Fruit fly (Drosophila melanogaster) whole organism, prepupa: ENCODE measurements around the gene MED14.

Experiments
- Blimp-1 ChIP-seq: fragments of 200-800 bp; sonication (Bioruptor generic); optimal IDR thresholded peaks from 3 replicates; lab custom pipeline; 2017; ENCODE audit warnings: missing biosample characterization, missing genetic modification characterization, mild to moderate bottlenecking, moderate library complexity, missing genetic modification reagents
- CG10631 ChIP-seq: fragments of 200-800 bp; sonication (Bioruptor generic); optimal IDR thresholded peaks from 2 replicates; lab custom pipeline; 2016; ENCODE audit warnings: missing biosample characterization, missing genetic modification characterization
- CG10669 ChIP-seq: fragments of 200-800 bp; sonication (Bioruptor generic); optimal IDR thresholded peaks from 3 replicates; lab custom pipeline; 2018; ENCODE audit warnings: missing biosample characterization, mild to moderate bottlenecking, missing genetic modification characterization, moderate library complexity
- CG11902 ChIP-seq: fragments of 200-800 bp; sonication (Bioruptor generic); optimal IDR thresholded peaks from 3 replicates; lab custom pipeline; 2016; ENCODE audit warnings: missing biosample characterization, missing genetic modification characterization
- CG15336 ChIP-seq: fragments of 200-800 bp; sonication (Bioruptor generic); IDR thresholded peaks from 2 replicates; pipeline ENCODE4 v1.3.6; 2022; ENCODE audit warnings: missing biosample characterization, missing genetic modification characterization
- CG1621 ChIP-seq: fragments of 200-800 bp; sonication (Bioruptor generic); optimal IDR thresholded peaks from 3 replicates; lab custom pipeline; 2018; ENCODE audit warnings: missing biosample characterization, mild to moderate bottlenecking, missing genetic modification characterization
- CG16779 ChIP-seq: fragments of 200-800 bp; sonication (Bioruptor generic); optimal IDR thresholded peaks from 3 replicates; lab custom pipeline; 2017; ENCODE audit warnings: missing biosample characterization, mild to moderate bottlenecking, missing genetic modification characterization
- CG31627 ChIP-seq: fragments of 200-800 bp; sonication (Bioruptor generic); optimal IDR thresholded peaks from 3 replicates; lab custom pipeline; 2016; ENCODE audit warnings: missing biosample characterization, missing genetic modification characterization
- CG32006 ChIP-seq: fragments of 200-800 bp; sonication (Bioruptor generic); optimal IDR thresholded peaks from 3 replicates; lab custom pipeline; 2017; ENCODE audit warnings: missing biosample characterization, mild to moderate bottlenecking, missing genetic modification characterization
- CG34406 ChIP-seq: fragments of 200-800 bp; sonication (Bioruptor generic); optimal IDR thresholded peaks from 3 replicates; lab custom pipeline; 2016; ENCODE audit warnings: missing biosample characterization, missing genetic modification characterization
- CG3919 ChIP-seq: fragments of 200-800 bp; sonication (Bioruptor generic); optimal IDR thresholded peaks from 3 replicates; lab custom pipeline; 2016; ENCODE audit warnings: missing biosample characterization, missing genetic modification characterization
- CG6163 ChIP-seq: fragments of 200-800 bp; sonication (Bioruptor generic); IDR thresholded peaks from 3 replicates; pipeline ENCODE4 v1.3.6; 2022; ENCODE audit warnings: missing biosample characterization, missing genetic modification characterization
- CG6276 ChIP-seq: fragments of 200-800 bp; sonication (Bioruptor generic); optimal IDR thresholded peaks from 2 replicates; lab custom pipeline; 2017; ENCODE audit warnings: missing biosample characterization, mild to moderate bottlenecking, missing genetic modification characterization
- CG6808 ChIP-seq: fragments of 200-800 bp; sonication (Bioruptor generic); optimal IDR thresholded peaks from 3 replicates; lab custom pipeline; 2017; ENCODE audit warnings: missing biosample characterization, missing genetic modification characterization, mild to moderate bottlenecking, moderate library complexity, missing genetic modification reagents
- CG7368 ChIP-seq: fragments of 200-800 bp; sonication (Bioruptor generic); optimal IDR thresholded peaks from 3 replicates; lab custom pipeline; 2016; ENCODE audit warnings: missing biosample characterization, missing genetic modification characterization
- CG8319 ChIP-seq: fragments of 200-800 bp; sonication (Bioruptor generic); optimal IDR thresholded peaks from 3 replicates; lab custom pipeline; 2016; ENCODE audit warnings: missing biosample characterization, missing genetic modification characterization
- CG8632 ChIP-seq: fragments of 200-800 bp; sonication (Bioruptor generic); optimal IDR thresholded peaks from 3 replicates; lab custom pipeline; 2016; ENCODE audit warnings: missing biosample characterization, missing genetic modification characterization
- CG9139 ChIP-seq: fragments of 200-800 bp; sonication (Bioruptor generic); optimal IDR thresholded peaks from 3 replicates; lab custom pipeline; 2017; ENCODE audit warnings: missing biosample characterization, mild to moderate bottlenecking, missing genetic modification characterization
- Eip75B ChIP-seq: fragments of 200-800 bp; sonication (Bioruptor generic); optimal IDR thresholded peaks from 3 replicates; lab custom pipeline; 2016; ENCODE audit warnings: missing biosample characterization, missing genetic modification characterization
- Eip78C ChIP-seq: fragments of 200-800 bp; sonication (Bioruptor generic); peaks from one replicate; lab custom pipeline; 2016; ENCODE audit warnings: missing biosample characterization, missing genetic modification characterization
- Ets21C ChIP-seq: fragments of 200-800 bp; sonication (Bioruptor generic); optimal IDR thresholded peaks from 3 replicates; lab custom pipeline; 2016; ENCODE audit warnings: missing biosample characterization, missing genetic modification characterization
- Ets96B ChIP-seq: fragments of 200-800 bp; optimal IDR thresholded peaks from 2 replicates; lab custom pipeline; 2019; ENCODE audit warnings: missing biosample characterization, mild to moderate bottlenecking, missing genetic modification characterization, moderate library complexity
- Gug ChIP-seq: fragments of 200-800 bp; sonication (Bioruptor generic); IDR thresholded peaks from 2 replicates; pipeline ENCODE4 v1.3.6; 2022; ENCODE audit warnings: missing biosample characterization, missing genetic modification characterization
- Hr38 ChIP-seq: sonication (Bioruptor generic); optimal IDR thresholded peaks from 2 replicates; lab custom pipeline; 2016; ENCODE audit warnings: missing biosample characterization, missing genetic modification characterization
- Hr39 ChIP-seq: fragments of 200-800 bp; sonication (Bioruptor generic); optimal IDR thresholded peaks from 2 replicates; lab custom pipeline; 2016; ENCODE audit warnings: missing biosample characterization, missing genetic modification characterization
- Hr4 ChIP-seq: fragments of 200-800 bp; sonication (Bioruptor generic); optimal IDR thresholded peaks from 3 replicates; lab custom pipeline; 2016; ENCODE audit warnings: missing biosample characterization, missing genetic modification characterization
- Lpt ChIP-seq: fragments of 200-800 bp; sonication (Bioruptor generic); optimal IDR thresholded peaks from 3 replicates; lab custom pipeline; 2016; ENCODE audit warnings: missing biosample characterization, missing genetic modification characterization
- Met ChIP-seq: fragments of 200-800 bp; sonication (Bioruptor generic); optimal IDR thresholded peaks from 3 replicates; lab custom pipeline; 2016; ENCODE audit warnings: missing biosample characterization, missing genetic modification characterization
- OdsH ChIP-seq: fragments of 200-800 bp; sonication (Bioruptor generic); optimal IDR thresholded peaks from 3 replicates; lab custom pipeline; 2016; ENCODE audit warnings: missing biosample characterization, missing genetic modification characterization
- Smox ChIP-seq: fragments of 200-800 bp; sonication (Bioruptor generic); optimal IDR thresholded peaks from 3 replicates; lab custom pipeline; 2016; ENCODE audit warnings: missing biosample characterization, missing genetic modification characterization
- Sox102F ChIP-seq: fragments of 200-800 bp; sonication (Bioruptor generic); optimal IDR thresholded peaks from 2 replicates; lab custom pipeline; 2016; ENCODE audit warnings: missing biosample characterization, mild to moderate bottlenecking, missing genetic modification characterization
- Sox14 ChIP-seq: fragments of 200-800 bp; sonication (Bioruptor generic); optimal IDR thresholded peaks from 3 replicates; lab custom pipeline; 2016; ENCODE audit warnings: missing biosample characterization, missing genetic modification characterization
- Sox15 ChIP-seq: fragments of 200-800 bp; sonication (Bioruptor generic); optimal IDR thresholded peaks from 3 replicates; lab custom pipeline; 2016; ENCODE audit warnings: missing biosample characterization, missing genetic modification characterization
- dac ChIP-seq: fragments of 200-800 bp; sonication (Bioruptor generic); optimal IDR thresholded peaks from 2 replicates; lab custom pipeline; 2017; ENCODE audit warnings: missing biosample characterization, mild to moderate bottlenecking, missing genetic modification characterization
- dsx ChIP-seq: fragments of 200-800 bp; optimal IDR thresholded peaks from 3 replicates; lab custom pipeline; 2019; ENCODE audit warnings: missing biosample characterization, mild to moderate bottlenecking, missing genetic modification characterization, moderate library complexity; ENCODE audit not compliant: poor library complexity, severe bottlenecking
- eg ChIP-seq: fragments of 200-800 bp; sonication (Bioruptor generic); IDR thresholded peaks from 3 replicates; pipeline ENCODE4 v1.3.6; 2022; ENCODE audit warnings: missing biosample characterization, missing genetic modification characterization
- esn ChIP-seq: fragments of 200-800 bp; sonication (Bioruptor generic); optimal IDR thresholded peaks from 2 replicates; lab custom pipeline; 2016; ENCODE audit warnings: missing biosample characterization, mild to moderate bottlenecking, missing genetic modification characterization, moderate library complexity
- fd59A ChIP-seq: fragments of 200-800 bp; sonication (Bioruptor generic); optimal IDR thresholded peaks from 2 replicates; lab custom pipeline; 2017; ENCODE audit warnings: missing biosample characterization, mild to moderate bottlenecking, missing genetic modification characterization, missing genetic modification reagents
- fd85E ChIP-seq: fragments of 200-800 bp; sonication (Bioruptor generic); optimal IDR thresholded peaks from 3 replicates; lab custom pipeline; 2016; ENCODE audit warnings: missing biosample characterization, missing genetic modification characterization
- fkh ChIP-seq: fragments of 200-800 bp; sonication (Bioruptor generic); optimal IDR thresholded peaks from 3 replicates; lab custom pipeline; 2017; ENCODE audit warnings: missing biosample characterization, mild to moderate bottlenecking, missing genetic modification characterization, moderate library complexity
- net ChIP-seq: fragments of 200-800 bp; sonication (Bioruptor generic); optimal IDR thresholded peaks from 3 replicates; lab custom pipeline; 2016; ENCODE audit warnings: missing biosample characterization, missing genetic modification characterization
- pdm3 ChIP-seq: fragments of 200-800 bp; sonication (Bioruptor generic); optimal IDR thresholded peaks from 3 replicates; lab custom pipeline; 2016; ENCODE audit warnings: missing biosample characterization, missing genetic modification characterization
- salr ChIP-seq, 2 experiments: fragments of 200-800 bp; sonication (Bioruptor generic); optimal IDR thresholded peaks; 3 replicates each; lab custom pipeline; 2016 to 2018; ENCODE audit warnings: missing biosample characterization in 2 of 2, missing genetic modification characterization in 2 of 2, mild to moderate bottlenecking in 1 of 2
- spab ChIP-seq: fragments of 200-800 bp; sonication (Bioruptor generic); optimal IDR thresholded peaks from 2 replicates; lab custom pipeline; 2017; ENCODE audit warnings: missing biosample characterization, mild to moderate bottlenecking, missing genetic modification characterization, missing genetic modification reagents
- ss ChIP-seq, 2 experiments: fragments of 200-800 bp; sonication (Bioruptor generic); optimal IDR thresholded peaks; 2 replicates in 1 of 2; 3 replicates in 1 of 2; lab custom pipeline; 2017 to 2018; ENCODE audit warnings: mild to moderate bottlenecking in 2 of 2, missing biosample characterization in 2 of 2, missing genetic modification characterization in 2 of 2, moderate library complexity in 1 of 2
- svp ChIP-seq: fragments of 200-800 bp; sonication (Bioruptor generic); peaks from one replicate; lab custom pipeline; 2016; ENCODE audit warnings: missing biosample characterization, missing genetic modification characterization
- vri ChIP-seq: fragments of 200-800 bp; sonication (Bioruptor generic); optimal IDR thresholded peaks from 3 replicates; lab custom pipeline; 2016; ENCODE audit warnings: missing biosample characterization, mild to moderate bottlenecking, missing genetic modification characterization

Gene MED14

dm6 chr3L:629353-629915 is 36.4 kb downstream of the MED14 start:
- TF ChIP-seq Sox14 (GFP tag; lab: Kevin White, UChicago) (peak; percentile 12), dsx (GFP tag; lab: Kevin White, UChicago) (peak; percentile 23), Lpt (peak; percentile 29), eg (GFP tag; lab: Robert Waterston, UW) (peak; percentile 57; the same call in 1 of the 3 replicates), OdsH (GFP tag; lab: Kevin White, UChicago) (no peak), CG15336 (GFP tag; lab: Robert Waterston, UW) (0 out of 2 replicates have a peak, but pooled peaks have one; percentile 21), ss (GFP tag; optimal IDR thresholded peaks at IDR 0.05; lab: Kevin White, UChicago) (peak in 1 of 2 experiments; percentile 66), fkh (GFP tag; lab: Kevin White, UChicago) (peak; percentile 94), svp (GFP tag; lab: Kevin White, UChicago) (no peak)

- TF ChIP-seq Eip75B (GFP tag; lab: Kevin White, UChicago) (peak; percentile 21), Ets96B (tag; lab: Kevin White, UChicago) (no peak), CG10669 (GFP tag; lab: Kevin White, UChicago) (peak; percentile 8), Sox15 (no peak), CG15336 (GFP tag; lab: Robert Waterston, UW) (no peak), Gug (GFP tag; lab: Robert Waterston, UW) (no peak), CG7368 (GFP tag; lab: Kevin White, UChicago) (peak; percentile 16), CG9139 (peak; percentile 5), Smox (peak; percentile 45), CG8319 (GFP tag; lab: Kevin White, UChicago) (no peak), Hr38 (no peak), OdsH (GFP tag; lab: Kevin White, UChicago) (peak; percentile 48), Hr4 (GFP tag; lab: Kevin White, UChicago) (peak; percentile 60), CG6276 (GFP tag; lab: Kevin White, UChicago) (peak; percentile 6), pdm3 (GFP tag; lab: Kevin White, UChicago) (peak; percentile 39), Eip78C (GFP tag; lab: Kevin White, UChicago) (peak; percentile 74), CG32006 (GFP tag; lab: Kevin White, UChicago) (peak; percentile 13), CG8632 (GFP tag; lab: Kevin White, UChicago) (peak; percentile 19), Ets21C (GFP tag; lab: Kevin White, UChicago) (no peak), Sox14 (GFP tag; lab: Kevin White, UChicago) (no peak), Sox102F (GFP tag; lab: Kevin White, UChicago) (peak; percentile 52), vri (peak; percentile 24), dac (GFP tag; lab: Kevin White, UChicago) (no peak), CG31627 (GFP tag; lab: Kevin White, UChicago) (peak; percentile 25), fd59A (GFP tag; lab: Kevin White, UChicago) (no peak), fkh (GFP tag; lab: Kevin White, UChicago) (no peak), Hr39 (GFP tag; lab: Kevin White, UChicago) (peak; percentile 19), svp (GFP tag; lab: Kevin White, UChicago) (peak; percentile 67), Met (GFP tag; lab: Kevin White, UChicago) (peak; percentile 56), net (peak; percentile 3), salr (GFP tag; optimal IDR thresholded peaks at IDR 0.05; lab: Kevin White, UChicago) (peak in 1 of 2 experiments; percentile 33), Blimp-1 (GFP tag; lab: Kevin White, UChicago) (no peak), CG1621 (tag; lab: Kevin White, UChicago) (no peak), spab (no peak), CG3919 (GFP tag; lab: Kevin White, UChicago) (peak; percentile 10), esn (peak; percentile 43), CG34406 (GFP tag; lab: Kevin White, UChicago) (no peak), CG6163 (GFP tag; lab: Robert Waterston, UW) (0 out of 3 replicates have a peak, but pooled peaks have one; percentile 28), CG6808 (GFP tag; lab: Kevin White, UChicago) (no peak), CG16779 (tag; lab: Kevin White, UChicago) (peak; percentile 41), CG11902 (GFP tag; lab: Kevin White, UChicago) (no peak), fd85E (no peak), CG10631 (peak; percentile 7)
These were observed 37.0 kb downstream of the MED14 start for dm6 chr3L:629916-630663.
